Fruit fly (Drosophila melanogaster) whole organism, embryonic: ENCODE measurements around the gene Gk2.
A peak's percentile ranks its signal among the peaks of the same experiment; 100 is the strongest.

Experiments
- Antp ChIP-seq: fragments of 200-800 bp; sonication (Bioruptor generic); optimal IDR thresholded peaks from 3 replicates; lab custom pipeline; 2016; ENCODE audit warnings: missing biosample characterization, missing genetic modification characterization
- Bdp1 ChIP-seq: fragments of 200-800 bp; sonication (Bioruptor generic); optimal IDR thresholded peaks from 3 replicates; lab custom pipeline; 2016; ENCODE audit warnings: missing biosample characterization, missing genetic modification characterization
- Bgb ChIP-seq: fragments of 200-800 bp; sonication (Bioruptor generic); IDR thresholded peaks from 2 replicates; pipeline ENCODE4 v1.3.6; 2022; ENCODE audit warnings: missing biosample characterization, missing genetic modification characterization; ENCODE audit not compliant: partially characterized antibody
- Blimp-1 ChIP-seq: fragments of 200-800 bp; sonication (Bioruptor generic); optimal IDR thresholded peaks from 3 replicates; lab custom pipeline; 2018; ENCODE audit warnings: missing biosample characterization, missing genetic modification characterization, mild to moderate bottlenecking, moderate library complexity, missing genetic modification reagents
- CG10543 ChIP-seq: fragments of 200-800 bp; sonication (Bioruptor generic); optimal IDR thresholded peaks from 3 replicates; lab custom pipeline; 2017; ENCODE audit warnings: missing biosample characterization, mild to moderate bottlenecking, missing genetic modification characterization, moderate library complexity
- CG10979 ChIP-seq: fragments of 200-800 bp; sonication (Bioruptor generic); optimal IDR thresholded peaks from 2 replicates; lab custom pipeline; 2018; ENCODE audit warnings: missing biosample characterization, mild to moderate bottlenecking, missing genetic modification characterization, moderate library complexity
- CG11504 ChIP-seq: fragments of 200-800 bp; sonication (Bioruptor generic); optimal IDR thresholded peaks from 3 replicates; lab custom pipeline; 2019; ENCODE audit warnings: missing biosample characterization, mild to moderate bottlenecking, missing genetic modification characterization, moderate library complexity
- CG11560 ChIP-seq: fragments of 200-800 bp; sonication (Bioruptor generic); IDR thresholded peaks from 3 replicates; pipeline ENCODE4 v1.3.6; 2022; ENCODE audit warnings: missing biosample characterization, missing genetic modification characterization
- CG12104 ChIP-seq: fragments of 200-800 bp; sonication (Bioruptor generic); optimal IDR thresholded peaks from 3 replicates; lab custom pipeline; 2016; ENCODE audit warnings: missing biosample characterization, missing genetic modification characterization
- CG13296 ChIP-seq: fragments of 200-800 bp; sonication (Bioruptor generic); optimal IDR thresholded peaks from 3 replicates; lab custom pipeline; 2018; ENCODE audit warnings: missing biosample characterization, mild to moderate bottlenecking, missing genetic modification characterization
- CG13424 ChIP-seq: fragments of 200-800 bp; sonication (Bioruptor generic); optimal IDR thresholded peaks from 2 replicates; lab custom pipeline; 2019; ENCODE audit warnings: missing biosample characterization, mild to moderate bottlenecking, missing genetic modification characterization, moderate library complexity
- CG14441 ChIP-seq: fragments of 200-800 bp; sonication (Bioruptor generic); IDR thresholded peaks from 2 replicates; pipeline ENCODE4 v1.3.6; 2022; ENCODE audit warnings: missing biosample characterization, missing genetic modification characterization
- CG15011 ChIP-seq: fragments of 200-800 bp; sonication (Bioruptor generic); optimal IDR thresholded peaks from 3 replicates; lab custom pipeline; 2018; ENCODE audit warnings: missing biosample characterization, mild to moderate bottlenecking, missing genetic modification characterization
- CG16813 ChIP-seq: fragments of 200-800 bp; sonication (Bioruptor generic); IDR thresholded peaks from 3 replicates; pipeline ENCODE4 v1.3.6; 2022; ENCODE audit warnings: missing biosample characterization, missing genetic modification characterization; ENCODE audit not compliant: partially characterized antibody
- CG17385 ChIP-seq: fragments of 200-800 bp; sonication (Bioruptor generic); optimal IDR thresholded peaks from 3 replicates; lab custom pipeline; 2018; ENCODE audit warnings: missing biosample characterization, mild to moderate bottlenecking, missing genetic modification characterization
- CG17612 ChIP-seq: fragments of 200-800 bp; sonication (Bioruptor generic); IDR thresholded peaks from 2 replicates; pipeline ENCODE4 v1.3.6; 2022; ENCODE audit warnings: missing biosample characterization, missing genetic modification characterization
- CG18599 ChIP-seq: fragments of 200-800 bp; sonication (Bioruptor generic); optimal IDR thresholded peaks from 3 replicates; lab custom pipeline; 2017; ENCODE audit warnings: missing biosample characterization, missing genetic modification characterization, mild to moderate bottlenecking, moderate library complexity, missing genetic modification reagents
- CG18619 ChIP-seq: fragments of 200-800 bp; sonication (Bioruptor generic); optimal IDR thresholded peaks from 3 replicates; lab custom pipeline; 2017; ENCODE audit warnings: missing biosample characterization, mild to moderate bottlenecking, missing genetic modification characterization
- CG3838 ChIP-seq: fragments of 200-800 bp; sonication (Bioruptor generic); optimal IDR thresholded peaks from 3 replicates; lab custom pipeline; 2016; ENCODE audit warnings: missing biosample characterization, missing genetic modification characterization
- CG43689 ChIP-seq: fragments of 200-800 bp; sonication (Bioruptor generic); IDR thresholded peaks from 2 replicates; pipeline ENCODE4 v1.3.6; 2022; ENCODE audit warnings: missing biosample characterization, missing genetic modification characterization
- CG6254 ChIP-seq: fragments of 200-800 bp; sonication (Bioruptor generic); optimal IDR thresholded peaks from 3 replicates; lab custom pipeline; 2017; ENCODE audit warnings: mild to moderate bottlenecking, missing biosample characterization, missing genetic modification reagents, missing genetic modification characterization
- CG8944 ChIP-seq: fragments of 200-800 bp; sonication (Bioruptor generic); optimal IDR thresholded peaks from 3 replicates; lab custom pipeline; 2016; ENCODE audit warnings: missing biosample characterization, missing genetic modification characterization
- D ChIP-seq, 2 experiments: fragments of 200-800 bp in 1 of 2; fragments of >200 bp in 1 of 2; sonication (Bioruptor generic) in 1 of 2; optimal IDR thresholded peaks; 2 replicates in 1 of 2; 3 replicates in 1 of 2; lab custom pipeline; 2017; ENCODE audit warnings: mild to moderate bottlenecking in 1 of 2, missing biosample characterization in 1 of 2, missing genetic modification characterization in 1 of 2, missing genetic modification reagents in 1 of 2
- Deaf1 ChIP-seq: fragments of 200-800 bp; optimal IDR thresholded peaks from 3 replicates; lab custom pipeline; 2019; ENCODE audit warnings: missing biosample characterization, mild to moderate bottlenecking, missing genetic modification characterization, moderate library complexity
- Dfd ChIP-seq, 2 experiments: fragments of >200 bp; optimal IDR thresholded peaks; 2 replicates each; lab custom pipeline; 2017; ENCODE audit warnings: missing biosample characterization in 2 of 2, missing genetic modification characterization in 2 of 2
- E2f2 ChIP-seq: fragments of 200-800 bp; sonication (Bioruptor generic); IDR thresholded peaks from 2 replicates; pipeline ENCODE4 v1.3.6; 2022; ENCODE audit warnings: missing biosample characterization, missing genetic modification characterization
- Fer2 ChIP-seq: fragments of 200-800 bp; sonication (Bioruptor generic); optimal IDR thresholded peaks from 2 replicates; lab custom pipeline; 2018; ENCODE audit warnings: missing biosample characterization, mild to moderate bottlenecking, missing genetic modification characterization, moderate library complexity
- Hr78 ChIP-seq, 2 experiments: fragments of 200-800 bp in 1 of 2; fragments of >200 bp in 1 of 2; sonication (Bioruptor generic) in 1 of 2; optimal IDR thresholded peaks; 2 replicates each; lab custom pipeline; 2017 to 2019; ENCODE audit warnings: missing biosample characterization in 2 of 2, missing genetic modification characterization in 2 of 2, mild to moderate bottlenecking in 1 of 2, moderate library complexity in 1 of 2
- Jarid2 ChIP-seq: fragments of 200-800 bp; sonication (Bioruptor generic); optimal IDR thresholded peaks from 3 replicates; lab custom pipeline; 2017; ENCODE audit warnings: mild to moderate bottlenecking, missing biosample characterization, missing genetic modification reagents, missing genetic modification characterization
- Six4 ChIP-seq: fragments of 200-800 bp; sonication (Bioruptor generic); optimal IDR thresholded peaks from 2 replicates; lab custom pipeline; 2016; ENCODE audit warnings: missing biosample characterization, missing genetic modification characterization
- Sox102F ChIP-seq: fragments of 200-800 bp; sonication (Bioruptor generic); optimal IDR thresholded peaks from 2 replicates; lab custom pipeline; 2018; ENCODE audit warnings: missing biosample characterization, mild to moderate bottlenecking, missing genetic modification characterization, moderate library complexity
- abd-A ChIP-seq: fragments of 200-800 bp; sonication (Bioruptor generic); optimal IDR thresholded peaks from 3 replicates; lab custom pipeline; 2019; ENCODE audit warnings: missing biosample characterization, mild to moderate bottlenecking, missing genetic modification characterization, moderate library complexity
- ap ChIP-seq: fragments of 200-800 bp; sonication (Bioruptor generic); IDR thresholded peaks from 2 replicates; pipeline ENCODE4 v1.3.6; 2022; ENCODE audit warnings: missing biosample characterization, missing genetic modification characterization
- caup ChIP-seq: fragments of 200-800 bp; sonication (Bioruptor generic); optimal IDR thresholded peaks from 3 replicates; lab custom pipeline; 2017; ENCODE audit warnings: missing biosample characterization, mild to moderate bottlenecking, missing genetic modification characterization, moderate library complexity; ENCODE audit not compliant: severe bottlenecking
- dan ChIP-seq: fragments of 200-800 bp; sonication (Bioruptor generic); IDR thresholded peaks from 2 replicates; pipeline ENCODE4 v1.3.6; 2022; ENCODE audit warnings: missing biosample characterization, missing genetic modification characterization
- dmrt99B ChIP-seq: fragments of 200-800 bp; sonication (Bioruptor generic); optimal IDR thresholded peaks from 2 replicates; lab custom pipeline; 2018; ENCODE audit warnings: missing biosample characterization, mild to moderate bottlenecking, missing genetic modification characterization, moderate library complexity
- gem ChIP-seq: fragments of 200-800 bp; sonication (Bioruptor generic); optimal IDR thresholded peaks from 2 replicates; lab custom pipeline; 2019; ENCODE audit warnings: missing biosample characterization, mild to moderate bottlenecking, missing genetic modification characterization, moderate library complexity
- gt ChIP-seq: fragments of 200-800 bp; sonication (Bioruptor generic); IDR thresholded peaks from 2 replicates; pipeline ENCODE4 v1.3.6; 2022; ENCODE audit warnings: missing biosample characterization, missing genetic modification characterization
- klu ChIP-seq: fragments of 200-800 bp; sonication (Bioruptor generic); IDR thresholded peaks from 2 replicates; pipeline ENCODE4 v1.3.6; 2022; ENCODE audit warnings: missing biosample characterization, missing genetic modification characterization
- knrl ChIP-seq: fragments of 200-800 bp; sonication (Bioruptor generic); IDR thresholded peaks from 3 replicates; pipeline ENCODE4 v1.3.6; 2022; ENCODE audit warnings: missing biosample characterization, missing genetic modification characterization; ENCODE audit not compliant: partially characterized antibody
- pfk ChIP-seq: fragments of 200-800 bp; sonication (Bioruptor generic); optimal IDR thresholded peaks from 2 replicates; lab custom pipeline; 2018; ENCODE audit warnings: missing biosample characterization, mild to moderate bottlenecking, missing genetic modification characterization, moderate library complexity
- pum ChIP-seq: fragments of 200-800 bp; sonication (Bioruptor generic); optimal IDR thresholded peaks from 2 replicates; lab custom pipeline; 2016; ENCODE audit warnings: missing biosample characterization, missing genetic modification characterization
- pzg ChIP-seq: fragments of 200-800 bp; sonication (Bioruptor generic); optimal IDR thresholded peaks from 3 replicates; lab custom pipeline; 2018; ENCODE audit warnings: missing biosample characterization, mild to moderate bottlenecking, missing genetic modification characterization, moderate library complexity
- salm ChIP-seq: fragments of 200-800 bp; sonication (Bioruptor generic); optimal IDR thresholded peaks from 2 replicates; lab custom pipeline; 2018; ENCODE audit warnings: missing biosample characterization, mild to moderate bottlenecking, missing genetic modification characterization
- scrt ChIP-seq: fragments of 200-800 bp; sonication (Bioruptor generic); optimal IDR thresholded peaks from 2 replicates; lab custom pipeline; 2018; ENCODE audit warnings: missing biosample characterization, mild to moderate bottlenecking, missing genetic modification characterization, moderate library complexity
- tx ChIP-seq: fragments of 200-800 bp; sonication (Bioruptor generic); optimal IDR thresholded peaks from 2 replicates; lab custom pipeline; 2016; ENCODE audit warnings: missing biosample characterization, missing genetic modification characterization
- zen2 ChIP-seq: fragments of 200-800 bp; sonication (Bioruptor generic); IDR thresholded peaks from 3 replicates; pipeline ENCODE4 v1.3.6; 2022; ENCODE audit warnings: missing biosample characterization, missing genetic modification characterization; ENCODE audit not compliant: partially characterized antibody

The Gk2 gene

dm6 chr3L:1741655-1742551, 3.7 kb downstream of the Gk2 start (continued):
- TF ChIP-seq CG11504 (tag; lab: Kevin White, UChicago) (no peak), Dfd (GFP tag; optimal IDR thresholded peaks at IDR 0.05; lab: Kevin White, UChicago) (no peak), CG11560 (tag; lab: Robert Waterston, UW) (peak; percentile 64; the same call in 1 of the 3 replicates), CG17612 (GFP tag; lab: Robert Waterston, UW) (no peak), CG6254 (GFP tag; lab: Kevin White, UChicago) (peak; percentile 39), CG15011 (GFP tag; lab: Kevin White, UChicago) (no peak), CG14441 (GFP tag; lab: Robert Waterston, UW) (peak; percentile 45), CG13424 (no peak), CG18619 (GFP tag; lab: Kevin White, UChicago) (no peak), CG10979 (tag; lab: Kevin White, UChicago) (no peak), CG12104 (GFP tag; lab: Kevin White, UChicago) (no peak), Sox102F (GFP tag; lab: Kevin White, UChicago) (no peak), D (optimal IDR thresholded peaks at IDR 0.05; lab: Kevin White, UChicago) (no peak), D (GFP tag; optimal IDR thresholded peaks at IDR 0.05; lab: Kevin White, UChicago) (no peak), gem (tag; lab: Kevin White, UChicago) (peak; percentile 8), klu (no peak), CG13296 (GFP tag; lab: Kevin White, UChicago) (peak; percentile 60), Jarid2 (GFP tag; lab: Kevin White, UChicago) (peak; percentile 52), gt (GFP tag; lab: Robert Waterston, UW) (no peak), CG8944 (GFP tag; lab: Kevin White, UChicago) (no peak), Fer2 (no peak), scrt (GFP tag; lab: Kevin White, UChicago) (no peak), CG43689 (GFP tag; lab: Robert Waterston, UW) (no peak), CG3838 (no peak), Antp (no peak), dan (GFP tag; lab: Robert Waterston, UW) (no peak), pzg (no peak), E2f2 (GFP tag; lab: Robert Waterston, UW) (no peak), knrl (GFP tag; lab: Robert Waterston, UW) (no peak), abd-A (peak; percentile 11), Blimp-1 (no peak), pum (no peak), Bdp1 (no peak), tx (GFP tag; lab: Kevin White, UChicago) (no peak), CG10543 (GFP tag; lab: Kevin White, UChicago) (peak; percentile 75), caup (GFP tag; lab: Kevin White, UChicago) (no peak), Deaf1 (peak; percentile 51), pfk (GFP tag; lab: Kevin White, UChicago) (peak; percentile 25), CG17385 (peak; percentile 19), Bgb (GFP tag; lab: Robert Waterston, UW) (peak; percentile 39; the same call in 1 of the 2 replicates), ap (GFP tag; lab: Robert Waterston, UW) (no peak), CG18599 (GFP tag; lab: Kevin White, UChicago) (no peak), zen2 (GFP tag; lab: Robert Waterston, UW) (no peak), Six4 (GFP tag; lab: Kevin White, UChicago) (no peak), CG16813 (GFP tag; lab: Robert Waterston, UW) (no peak), salm (tag; lab: Kevin White, UChicago) (peak; percentile 56), Hr78 (GFP tag; optimal IDR thresholded peaks at IDR 0.05; lab: Kevin White, UChicago) (peak in 1 of 2 experiments; percentile 7), dmrt99B (tag; lab: Kevin White, UChicago) (no peak)
